Fruit fly (Drosophila melanogaster): ENCODE data around the gene CG5070.

The CG5070 gene

dm6 chrX:17237421-17237820 is 34.5 kb downstream of the CG5070 start:
- TF ChIP-seq Dfd (GFP tag; optimal IDR thresholded peaks at IDR 0.05) (no peak), h (GFP tag; optimal IDR thresholded peaks at IDR 0.05) (peak; percentile 49), ey (GFP tag; optimal IDR thresholded peaks at IDR 0.05) (peak; percentile 21), N (GFP tag; optimal IDR thresholded peaks at IDR 0.05) (no peak), OdsH (GFP tag; optimal IDR thresholded peaks at IDR 0.05) (peak; percentile 54), GATAd (GFP tag; optimal IDR thresholded peaks at IDR 0.05) (no peak), jim (GFP tag; optimal IDR thresholded peaks at IDR 0.05) (no peak), woc (GFP tag; optimal IDR thresholded peaks at IDR 0.05) (no peak), HLH106 (tag; optimal IDR thresholded peaks at IDR 0.05) (peak; percentile 27), rgr (GFP tag; optimal IDR thresholded peaks at IDR 0.05) (peak; percentile 52), psq (GFP tag; optimal IDR thresholded peaks at IDR 0.05) (peak; percentile 42), foxo (GFP tag; optimal IDR thresholded peaks at IDR 0.05) (peak in 1 of 2 experiments; percentile 18), fru (GFP tag; optimal IDR thresholded peaks at IDR 0.05) (peak; percentile 32), pan (optimal IDR thresholded peaks at IDR 0.05) (no peak), dmrt93B (GFP tag; optimal IDR thresholded peaks at IDR 0.05) (peak; percentile 2)

dm6 chrX:17244854-17245253 is 41.9 kb downstream of the CG5070 start, which contains the start of gene CG8915:
Gene CG8915, minus strand, starts transcription at chrX:17245001.
- TF ChIP-seq rgr (GFP tag; optimal IDR thresholded peaks at IDR 0.05): peak; percentile 32
- no peak for TF ChIP-seq br (GFP tag; optimal IDR thresholded peaks at IDR 0.05)

dm6 chrX:17246916-17247315 is 44.0 kb downstream of the CG5070 start, which contains the start of gene CG42854:
Gene CG42854, minus strand, starts transcription at chrX:17247016.
- no peak for TF ChIP-seq jim (GFP tag; optimal IDR thresholded peaks at IDR 0.05)
- TF ChIP-seq ey (GFP tag; optimal IDR thresholded peaks at IDR 0.05): no peak
- TF ChIP-seq N (GFP tag; optimal IDR thresholded peaks at IDR 0.05): no peak
- no peak for TF ChIP-seq GATAd (GFP tag; optimal IDR thresholded peaks at IDR 0.05)

dm6 chrX:17249326-17249725 is 46.4 kb downstream of the CG5070 start, which contains the start of gene CG8675:
Gene CG8675, minus strand, starts transcription at chrX:17249502.
- TF ChIP-seq sage (GFP tag; optimal IDR thresholded peaks at IDR 0.05) (no peak), Jra (GFP tag; optimal IDR thresholded peaks at IDR 0.05) (no peak), Myc (optimal IDR thresholded peaks at IDR 0.05) (peak; percentile 86), sv (GFP tag; optimal IDR thresholded peaks at IDR 0.05) (no peak), lola (GFP tag; optimal IDR thresholded peaks at IDR 0.05) (no peak), psq (GFP tag; optimal IDR thresholded peaks at IDR 0.05) (no peak), N (GFP tag; optimal IDR thresholded peaks at IDR 0.05) (no peak), Rel (GFP tag; optimal IDR thresholded peaks at IDR 0.05) (no peak), Rel (tag; optimal IDR thresholded peaks at IDR 0.05) (no peak), fru (GFP tag; optimal IDR thresholded peaks at IDR 0.05) (no peak)

Measured in whole organism, wandering third instar larva.